Worm (Caenorhabditis elegans) whole organism, L3 larva: ENCODE measurements around the gene F23B2.10.
A peak's percentile ranks its signal among the peaks of the same experiment; 100 is the strongest.
"Not testable (repeated sequence)": the region's sequence is repeated elsewhere in the genome, so short reads cannot be mapped to it uniquely, and the experiment has no call there.

ENCODE experiments used
- ceh-9 ChIP-seq: sonication (generic microtip); optimal IDR thresholded peaks from 2 replicates; lab custom pipeline; 2018; ENCODE audit warnings: missing biosample characterization, missing genetic modification characterization
- nhr-25 ChIP-seq: sonication (generic microtip); optimal IDR thresholded peaks from 2 replicates; lab custom pipeline; 2017; ENCODE audit warnings: missing biosample characterization, missing genetic modification characterization
- skn-1 ChIP-seq: fragments of 150-350 bp; optimal IDR thresholded peaks from 2 replicates; lab custom pipeline; 2014; ENCODE audit warnings: missing biosample characterization, missing genetic modification characterization

DNA sequence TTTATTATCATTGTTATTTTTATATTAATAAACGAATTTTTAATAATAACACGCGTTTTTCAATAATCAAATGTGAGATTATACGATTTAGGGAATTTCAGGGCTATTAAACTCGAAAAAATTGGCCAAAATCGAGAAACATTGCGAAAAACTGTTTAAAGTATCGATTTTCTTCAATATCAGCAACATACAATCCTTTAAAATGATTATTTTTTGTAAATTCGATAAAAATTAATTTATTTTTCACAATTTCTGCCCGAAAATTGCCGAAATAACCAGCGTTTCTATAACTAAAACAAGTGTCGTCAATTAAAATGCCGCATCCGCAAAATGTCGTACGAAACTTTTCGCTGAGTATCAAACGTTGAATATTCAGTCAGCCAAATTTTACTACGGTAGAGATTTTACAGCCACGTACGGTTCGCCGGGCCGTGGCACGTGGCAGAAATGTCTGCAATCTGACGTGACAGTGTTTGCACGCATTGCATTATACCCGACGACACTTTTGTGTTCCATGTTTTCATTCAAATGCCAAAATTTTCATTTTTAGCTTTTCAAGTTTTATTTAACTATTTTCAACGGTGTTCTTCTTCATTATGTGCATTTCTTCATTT lies 42.0 kb upstream of the F23B2.10 start:
- TF ChIP-seq skn-1; ceh-9 (tag; lab: Kevin White, UChicago): not testable (repeated sequence)
- peak; percentile 43 for TF ChIP-seq nhr-25 (tag; lab: Kevin White, UChicago)
